Fruit fly (Drosophila melanogaster) whole organism, embryonic: ENCODE data around the gene WDR79.
A peak's percentile ranks its signal among the peaks of the same experiment; 100 is the strongest.

Experiments used
- ATbp ChIP-seq: fragments of 200-800 bp; sonication (Bioruptor generic); optimal IDR thresholded peaks from 2 replicates; lab custom pipeline; 2017; ENCODE audit warnings: missing biosample characterization, mild to moderate bottlenecking, missing genetic modification characterization, missing genetic modification reagents
- B-H1 ChIP-seq: fragments of 200-800 bp; sonication (Bioruptor generic); IDR thresholded peaks from 3 replicates; pipeline ENCODE4 v1.3.6; 2022; ENCODE audit warnings: missing biosample characterization, missing genetic modification characterization
- Bgb ChIP-seq: fragments of 200-800 bp; sonication (Bioruptor generic); IDR thresholded peaks from 2 replicates; pipeline ENCODE4 v1.3.6; 2022; ENCODE audit warnings: missing biosample characterization, missing genetic modification characterization; ENCODE audit not compliant: partially characterized antibody
- CG10147 ChIP-seq: fragments of 200-800 bp; sonication (Bioruptor generic); optimal IDR thresholded peaks from 2 replicates; lab custom pipeline; 2019; ENCODE audit warnings: missing biosample characterization, mild to moderate bottlenecking, missing genetic modification characterization, moderate library complexity
- CG1024 ChIP-seq: fragments of 200-800 bp; sonication (Bioruptor generic); IDR thresholded peaks from 2 replicates; pipeline ENCODE4 v1.3.6; 2022; ENCODE audit warnings: missing biosample characterization, missing genetic modification characterization
- CG10654 ChIP-seq: fragments of 200-800 bp; sonication (Bioruptor generic); optimal IDR thresholded peaks from 2 replicates; lab custom pipeline; 2016; ENCODE audit warnings: missing biosample characterization, missing genetic modification characterization
- CG11456 ChIP-seq: fragments of 200-800 bp; sonication (Bioruptor generic); IDR thresholded peaks from 3 replicates; pipeline ENCODE4 v1.3.6; 2022; ENCODE audit warnings: missing biosample characterization, missing genetic modification characterization
- CG11504 ChIP-seq: fragments of 200-800 bp; sonication (Bioruptor generic); optimal IDR thresholded peaks from 3 replicates; lab custom pipeline; 2019; ENCODE audit warnings: missing biosample characterization, mild to moderate bottlenecking, missing genetic modification characterization, moderate library complexity
- CG12071 ChIP-seq: fragments of 200-800 bp; sonication (Bioruptor generic); optimal IDR thresholded peaks from 3 replicates; lab custom pipeline; 2018; ENCODE audit warnings: missing biosample characterization, mild to moderate bottlenecking, missing genetic modification characterization
- CG12942 ChIP-seq: fragments of 200-800 bp; sonication (Bioruptor generic); optimal IDR thresholded peaks from 3 replicates; lab custom pipeline; 2016; ENCODE audit warnings: missing biosample characterization, missing genetic modification characterization
- CG1602 ChIP-seq: fragments of 200-800 bp; sonication (Bioruptor generic); optimal IDR thresholded peaks from 3 replicates; lab custom pipeline; 2016; ENCODE audit warnings: missing biosample characterization, missing genetic modification characterization
- CG1647 ChIP-seq: fragments of 200-800 bp; sonication (Bioruptor generic); optimal IDR thresholded peaks from 3 replicates; lab custom pipeline; 2016; ENCODE audit warnings: missing biosample characterization, missing genetic modification characterization
- CG17328 ChIP-seq: fragments of 200-800 bp; sonication (Bioruptor generic); IDR thresholded peaks from 2 replicates; pipeline ENCODE4 v1.3.6; 2022; ENCODE audit warnings: missing biosample characterization, missing genetic modification characterization
- CG17385 ChIP-seq: fragments of 200-800 bp; sonication (Bioruptor generic); optimal IDR thresholded peaks from 3 replicates; lab custom pipeline; 2018; ENCODE audit warnings: missing biosample characterization, mild to moderate bottlenecking, missing genetic modification characterization
- CG18476 ChIP-seq: fragments of 200-800 bp; sonication (Bioruptor generic); optimal IDR thresholded peaks from 2 replicates; lab custom pipeline; 2016; ENCODE audit warnings: missing biosample characterization, mild to moderate bottlenecking, missing genetic modification characterization
- CG2199 ChIP-seq: fragments of 200-800 bp; sonication (Bioruptor generic); IDR thresholded peaks from 3 replicates; pipeline ENCODE4 v1.3.6; 2022; ENCODE audit warnings: missing biosample characterization, missing genetic modification characterization
- CG30403 ChIP-seq: fragments of 200-800 bp; sonication (Bioruptor generic); optimal IDR thresholded peaks from 3 replicates; lab custom pipeline; 2016; ENCODE audit warnings: missing biosample characterization, missing genetic modification characterization
- CG32772 ChIP-seq: fragments of 200-800 bp; sonication (Bioruptor generic); IDR thresholded peaks from 2 replicates; pipeline ENCODE4 v1.3.6; 2022; ENCODE audit warnings: missing biosample characterization, missing genetic modification characterization
- CG4360 ChIP-seq: fragments of 200-800 bp; sonication (Bioruptor generic); IDR thresholded peaks from 2 replicates; pipeline ENCODE4 v1.3.6; 2022; ENCODE audit warnings: missing biosample characterization, missing genetic modification characterization
- Chrac-16 ChIP-seq: fragments of 200-800 bp; sonication (Bioruptor generic); optimal IDR thresholded peaks from 3 replicates; lab custom pipeline; 2016; ENCODE audit warnings: missing biosample characterization, missing genetic modification characterization
- Deaf1 ChIP-seq: fragments of 200-800 bp; optimal IDR thresholded peaks from 3 replicates; lab custom pipeline; 2019; ENCODE audit warnings: missing biosample characterization, mild to moderate bottlenecking, missing genetic modification characterization, moderate library complexity
- Dip2 ChIP-seq: fragments of 200-800 bp; sonication (Bioruptor generic); IDR thresholded peaks from 2 replicates; pipeline ENCODE4 v1.3.6; 2022; ENCODE audit warnings: missing biosample characterization, missing genetic modification characterization
- Gsc ChIP-seq: fragments of 200-800 bp; sonication (Bioruptor generic); IDR thresholded peaks from 2 replicates; pipeline ENCODE4 v1.3.6; 2022; ENCODE audit warnings: missing biosample characterization, missing genetic modification characterization
- Hey ChIP-seq: fragments of 200-800 bp; sonication (Bioruptor generic); optimal IDR thresholded peaks from 3 replicates; lab custom pipeline; 2018; ENCODE audit warnings: missing biosample characterization, mild to moderate bottlenecking, missing genetic modification characterization
- MESR4 ChIP-seq: fragments of 200-800 bp; sonication (Bioruptor generic); optimal IDR thresholded peaks from 2 replicates; lab custom pipeline; 2018; ENCODE audit warnings: missing biosample characterization, mild to moderate bottlenecking, missing genetic modification characterization, moderate library complexity
- Max ChIP-seq: fragments of 200-800 bp; sonication (Bioruptor generic); optimal IDR thresholded peaks from 2 replicates; lab custom pipeline; 2016; ENCODE audit warnings: missing biosample characterization, mild to moderate bottlenecking, missing genetic modification characterization
- Nf-YB ChIP-seq: fragments of 200-800 bp; sonication (Bioruptor generic); optimal IDR thresholded peaks from 3 replicates; lab custom pipeline; 2019; ENCODE audit warnings: missing biosample characterization, mild to moderate bottlenecking, missing genetic modification characterization, moderate library complexity
- PHDP ChIP-seq: fragments of 200-800 bp; sonication (Bioruptor generic); optimal IDR thresholded peaks from 3 replicates; lab custom pipeline; 2018; ENCODE audit warnings: missing biosample characterization, mild to moderate bottlenecking, missing genetic modification characterization, moderate library complexity
- bab2 ChIP-seq: fragments of 200-800 bp; sonication (Bioruptor generic); optimal IDR thresholded peaks from 2 replicates; lab custom pipeline; 2016; ENCODE audit warnings: missing biosample characterization, missing genetic modification characterization
- cas ChIP-seq: fragments of 200-800 bp; sonication (Bioruptor generic); IDR thresholded peaks from 2 replicates; pipeline ENCODE4 v1.3.6; 2022; ENCODE audit warnings: missing biosample characterization, missing genetic modification characterization
- chn ChIP-seq: fragments of 200-800 bp; sonication (Bioruptor generic); optimal IDR thresholded peaks from 2 replicates; lab custom pipeline; 2016; ENCODE audit warnings: missing biosample characterization, missing genetic modification characterization
- disco-r ChIP-seq: fragments of 200-800 bp; sonication (Bioruptor generic); optimal IDR thresholded peaks from 2 replicates; lab custom pipeline; 2016; ENCODE audit warnings: missing biosample characterization, missing genetic modification characterization
- fd64A ChIP-seq: fragments of 200-800 bp; sonication (Bioruptor generic); optimal IDR thresholded peaks from 3 replicates; lab custom pipeline; 2018; ENCODE audit warnings: missing biosample characterization, mild to moderate bottlenecking, missing genetic modification characterization
- fd96Cb ChIP-seq: fragments of 200-800 bp; sonication (Bioruptor generic); optimal IDR thresholded peaks from 2 replicates; lab custom pipeline; 2018; ENCODE audit warnings: missing biosample characterization, mild to moderate bottlenecking, missing genetic modification characterization, moderate library complexity
- fu2 ChIP-seq: fragments of 200-800 bp; sonication (Bioruptor generic); optimal IDR thresholded peaks from 2 replicates; lab custom pipeline; 2016; ENCODE audit warnings: missing biosample characterization, missing genetic modification characterization
- gcm2 ChIP-seq: fragments of 200-800 bp; sonication (Bioruptor generic); optimal IDR thresholded peaks from 2 replicates; lab custom pipeline; 2016; ENCODE audit warnings: missing biosample characterization, missing genetic modification characterization
- grau ChIP-seq: fragments of 200-800 bp; optimal IDR thresholded peaks from 3 replicates; lab custom pipeline; 2019; ENCODE audit warnings: missing biosample characterization, mild to moderate bottlenecking, missing genetic modification characterization, moderate library complexity
- hb ChIP-seq: fragments of 200-800 bp; sonication (Bioruptor generic); IDR thresholded peaks from 3 replicates; pipeline ENCODE4 v1.3.6; 2022; ENCODE audit warnings: missing biosample characterization, missing genetic modification characterization; ENCODE audit not compliant: partially characterized antibody
- hbn ChIP-seq: fragments of 200-800 bp; sonication (Bioruptor generic); IDR thresholded peaks from 2 replicates; pipeline ENCODE4 v1.3.6; 2022; ENCODE audit warnings: missing biosample characterization, missing genetic modification characterization; ENCODE audit not compliant: partially characterized antibody
- ken ChIP-seq: fragments of 200-800 bp; sonication (Bioruptor generic); IDR thresholded peaks from 3 replicates; pipeline ENCODE4 v1.3.6; 2022; ENCODE audit warnings: missing biosample characterization, missing genetic modification characterization
- mam ChIP-seq: fragments of 200-800 bp; sonication (Bioruptor generic); optimal IDR thresholded peaks from 3 replicates; lab custom pipeline; 2016; ENCODE audit warnings: missing biosample characterization, missing genetic modification characterization
- mirr ChIP-seq: fragments of 200-800 bp; sonication (Bioruptor generic); optimal IDR thresholded peaks from 3 replicates; lab custom pipeline; 2018; ENCODE audit warnings: missing biosample characterization, mild to moderate bottlenecking, missing genetic modification characterization
- nerfin-2 ChIP-seq: fragments of 200-800 bp; sonication (Bioruptor generic); IDR thresholded peaks from 2 replicates; pipeline ENCODE4 v1.3.6; 2022; ENCODE audit warnings: missing biosample characterization, missing genetic modification characterization; ENCODE audit not compliant: partially characterized antibody
- nmo ChIP-seq: fragments of 200-800 bp; sonication (Bioruptor generic); optimal IDR thresholded peaks from 2 replicates; lab custom pipeline; 2018; ENCODE audit warnings: missing biosample characterization, mild to moderate bottlenecking, missing genetic modification characterization, moderate library complexity
- peb ChIP-seq: fragments of 200-800 bp; sonication (Bioruptor generic); IDR thresholded peaks from 2 replicates; pipeline ENCODE4 v1.3.6; 2022; ENCODE audit warnings: missing biosample characterization, missing genetic modification characterization
- sens-2 ChIP-seq: fragments of 200-800 bp; sonication (Bioruptor generic); IDR thresholded peaks from 2 replicates; pipeline ENCODE4 v1.3.6; 2022; ENCODE audit warnings: missing biosample characterization, missing genetic modification characterization
- twi ChIP-seq: fragments of 200-800 bp; optimal IDR thresholded peaks from 2 replicates; lab custom pipeline; 2019; ENCODE audit warnings: missing biosample characterization, mild to moderate bottlenecking, missing genetic modification characterization, moderate library complexity
- vfl ChIP-seq: fragments of 200-800 bp; sonication (Bioruptor generic); optimal IDR thresholded peaks from 2 replicates; lab custom pipeline; 2016; ENCODE audit warnings: missing biosample characterization, missing genetic modification characterization
- vvl ChIP-seq: fragments of 200-800 bp; sonication (Bioruptor generic); IDR thresholded peaks from 2 replicates; pipeline ENCODE4 v1.3.6; 2022; ENCODE audit warnings: missing biosample characterization, missing genetic modification characterization

WDR79 gene

dm6 chr2L:6088371-6089365 is 38.9 kb downstream of the WDR79 start (continued):
- TF ChIP-seq fu2 (GFP tag; lab: Kevin White, UChicago) = no peak
- peak; percentile 24 for TF ChIP-seq bab2 (GFP tag; lab: Kevin White, UChicago)
- TF ChIP-seq peb = no peak
- no peak for TF ChIP-seq sens-2 (GFP tag; lab: Robert Waterston, UW)
- peak; percentile 99 for TF ChIP-seq twi (tag; lab: Kevin White, UChicago)
- peak; percentile 29 for TF ChIP-seq CG11504 (tag; lab: Kevin White, UChicago)
- TF ChIP-seq CG1024 = no peak
- peak; percentile 12 for TF ChIP-seq nmo (GFP tag; lab: Kevin White, UChicago)
- TF ChIP-seq CG1647 (GFP tag; lab: Kevin White, UChicago) = no peak
- TF ChIP-seq fd64A (GFP tag; lab: Kevin White, UChicago) = peak; percentile 2
- no peak for TF ChIP-seq CG12071
- TF ChIP-seq mirr (GFP tag; lab: Kevin White, UChicago) = peak; percentile 94
- TF ChIP-seq Deaf1 = peak; percentile 90
- TF ChIP-seq Nf-YB (GFP tag; lab: Kevin White, UChicago) = no peak
- no peak for TF ChIP-seq CG10654 (GFP tag; lab: Kevin White, UChicago)
- TF ChIP-seq CG11456 = no peak
- TF ChIP-seq MESR4 (GFP tag; lab: Kevin White, UChicago) = no peak
- TF ChIP-seq cas (GFP tag; lab: Robert Waterston, UW) = no peak
- TF ChIP-seq Chrac-16 (GFP tag; lab: Kevin White, UChicago) = no peak
- TF ChIP-seq vvl (GFP tag; lab: Robert Waterston, UW) = peak; percentile 61
- peak; percentile 95; the same call in 2 of the 3 replicates for TF ChIP-seq CG2199 (GFP tag; lab: Robert Waterston, UW)
- peak; percentile 52 for TF ChIP-seq chn
- no peak for TF ChIP-seq CG17328 (GFP tag; lab: Robert Waterston, UW)
- TF ChIP-seq ken = peak; percentile 46; the same call in 1 of the 3 replicates
- TF ChIP-seq CG12942 = no peak
- peak; percentile 75 for TF ChIP-seq Bgb (GFP tag; lab: Robert Waterston, UW)
- no peak for TF ChIP-seq B-H1
- TF ChIP-seq CG1602 (GFP tag; lab: Kevin White, UChicago) = no peak
- peak; percentile 6 for TF ChIP-seq CG30403
- TF ChIP-seq CG17385 = peak; percentile 100
- TF ChIP-seq CG10147 (GFP tag; lab: Kevin White, UChicago) = no peak
- TF ChIP-seq mam (GFP tag; lab: Kevin White, UChicago) = peak; percentile 40
- TF ChIP-seq PHDP = peak; percentile 50
- TF ChIP-seq vfl = no peak
- TF ChIP-seq nerfin-2 = peak; percentile 51; the same call in 1 of the 2 replicates
- TF ChIP-seq ATbp (GFP tag; lab: Kevin White, UChicago) = no peak
- TF ChIP-seq gcm2 (GFP tag; lab: Kevin White, UChicago) = no peak
- TF ChIP-seq grau (tag; lab: Kevin White, UChicago) = peak; percentile 54
- TF ChIP-seq Gsc = no peak
- peak; percentile 96 for TF ChIP-seq Hey (tag; lab: Kevin White, UChicago)
- TF ChIP-seq Dip2 (GFP tag; lab: Robert Waterston, UW) = no peak
- TF ChIP-seq hbn (GFP tag; lab: Robert Waterston, UW) = peak; percentile 42
- no peak for TF ChIP-seq hb (GFP tag; lab: Robert Waterston, UW)
- no peak for TF ChIP-seq disco-r (GFP tag; lab: Kevin White, UChicago)
- peak; percentile 93 for TF ChIP-seq CG4360 (GFP tag; lab: Robert Waterston, UW)
- TF ChIP-seq CG18476 (GFP tag; lab: Kevin White, UChicago) = no peak
- TF ChIP-seq CG32772 = no peak
- TF ChIP-seq fd96Cb (tag; lab: Kevin White, UChicago) = no peak
- TF ChIP-seq Max (GFP tag; lab: Kevin White, UChicago) = peak; percentile 81
